Worm (Caenorhabditis elegans): ENCODE measurements around the gene sta-2.
A peak's percentile ranks its signal among the peaks of the same experiment; 100 is the strongest.

The sta-2 gene

DNA sequence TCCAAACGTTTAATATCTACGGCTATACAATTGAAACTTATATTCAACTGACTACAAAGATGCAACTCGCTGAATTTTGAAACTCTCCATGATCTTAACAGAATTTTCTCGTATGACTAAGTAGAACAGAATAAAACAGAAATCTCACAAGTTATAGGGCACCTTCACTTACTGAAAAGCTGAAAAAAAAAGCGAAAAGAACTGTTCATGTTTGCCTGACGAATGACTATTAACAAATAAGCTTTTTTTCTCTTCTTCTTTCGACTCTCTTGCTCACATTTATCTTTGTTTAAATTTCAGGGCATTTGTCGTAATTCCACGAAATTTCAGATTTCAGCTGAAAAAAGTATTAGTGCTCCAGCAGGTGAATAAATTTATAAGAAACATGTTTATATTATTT is 38.3 kb upstream of the sta-2 start, which contains the start of gene xbx-6:
Gene xbx-6 (plus strand): TSS at position 301 of the 400 bp plus-strand sequence.
- no peak for TF ChIP-seq spr-3 (GFP tag; optimal IDR thresholded peaks at IDR 0.05)
- peak in 1 of 2 experiments; percentile 34 for TF ChIP-seq unc-62 (GFP tag; optimal IDR thresholded peaks at IDR 0.05 in 1 of 2)
- no peak for TF ChIP-seq unc-62 (tag; optimal IDR thresholded peaks at IDR 0.05)
- no peak for TF ChIP-seq ztf-11 (tag; optimal IDR thresholded peaks at IDR 0.05)
- TF ChIP-seq sdz-12 (GFP tag; optimal IDR thresholded peaks at IDR 0.05) = no peak
- TF ChIP-seq dmd-8 (GFP tag; IDR thresholded peaks at IDR 0.05) = no peak
- no peak for TF ChIP-seq zip-2 (tag; optimal IDR thresholded peaks at IDR 0.05)
- no peak for TF ChIP-seq php-3 (GFP tag; IDR thresholded peaks at IDR 0.05)

DNA sequence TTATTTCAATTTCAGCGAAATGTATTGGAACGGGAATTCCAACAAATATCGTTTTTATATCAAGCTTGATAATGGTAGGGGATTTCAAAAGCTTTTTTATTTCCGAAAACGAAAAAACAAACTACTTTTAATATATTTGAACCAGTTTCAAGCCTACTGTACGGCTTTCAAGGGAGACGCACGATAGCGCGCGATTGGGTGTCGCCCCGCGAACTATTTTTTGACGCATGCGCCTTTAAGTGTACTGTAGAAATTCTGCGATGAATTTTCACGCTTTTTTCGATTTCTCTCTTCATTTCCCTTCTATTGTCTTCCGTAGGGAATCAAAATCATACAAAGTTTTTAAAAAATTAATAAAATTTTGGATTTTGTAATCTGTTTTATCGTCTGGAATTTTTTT is 37.5 kb upstream of the sta-2 start:
- TF ChIP-seq lsy-2 (tag; optimal IDR thresholded peaks at IDR 0.05) (no peak), rbr-2 (tag; optimal IDR thresholded peaks at IDR 0.05) (no peak), hif-1 (tag; optimal IDR thresholded peaks at IDR 0.05) (no peak), unc-130 (GFP tag; optimal IDR thresholded peaks at IDR 0.05) (no peak), nhr-6 (tag; optimal IDR thresholded peaks at IDR 0.05) (no peak), ceh-32 (tag; optimal IDR thresholded peaks at IDR 0.05; ENCODE audit: poor library complexity) (no peak), F26F4.8 (GFP tag; conservative IDR thresholded peaks at IDR 0.05) (no peak), dpl-1 (GFP tag; optimal IDR thresholded peaks at IDR 0.05) (no peak), tag-97 (GFP tag; IDR thresholded peaks at IDR 0.05) (no peak), F44E2.7 (GFP tag; IDR thresholded peaks at IDR 0.05) (no peak), nhr-41 (GFP tag; IDR thresholded peaks at IDR 0.05) (no peak), ceh-44 (GFP tag; IDR thresholded peaks at IDR 0.05) (no peak), daf-12 (tag; optimal IDR thresholded peaks at IDR 0.05) (no peak), snpc-1.2 (GFP tag; IDR thresholded peaks at IDR 0.05) (no peak), cey-2 (tag; optimal IDR thresholded peaks at IDR 0.05; ENCODE audit: borderline replicate concordance, insufficient read depth) (no peak), dve-1 (tag; optimal IDR thresholded peaks at IDR 0.05; ENCODE audit: insufficient read depth) (no peak), nhr-48 (tag; optimal IDR thresholded peaks at IDR 0.05) (no peak)

DNA sequence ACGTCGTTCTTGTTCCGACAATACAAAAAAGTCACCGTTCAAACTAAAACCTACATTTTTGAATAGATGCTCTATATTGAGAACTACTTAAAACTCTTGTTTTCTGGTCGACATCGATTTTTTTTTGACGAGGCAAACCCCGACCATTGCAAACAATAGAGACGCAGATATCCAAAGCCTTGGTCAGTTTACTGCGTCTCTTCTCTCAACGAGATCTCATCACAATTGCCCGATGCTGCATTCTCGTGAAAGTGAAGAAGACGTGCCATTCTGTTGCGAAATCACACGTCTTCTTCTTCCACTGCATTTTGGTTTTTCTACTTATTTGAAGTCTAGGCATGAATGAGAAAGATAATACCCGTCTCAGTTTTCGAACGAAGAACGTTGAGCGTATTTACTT is 36.6 kb upstream of the sta-2 start:
- no peak for TF ChIP-seq pha-4 (GFP tag; IDR thresholded peaks at IDR 0.05)
- no peak for TF ChIP-seq pha-4 (tag; optimal IDR thresholded peaks at IDR 0.05)
- TF ChIP-seq F37D6.2 (tag; optimal IDR thresholded peaks at IDR 0.05) = no peak
- no peak for TF ChIP-seq ztf-11 (tag; optimal IDR thresholded peaks at IDR 0.05)
- peak; percentile 7 for TF ChIP-seq mxl-3 (GFP tag; optimal IDR thresholded peaks at IDR 0.05)
- no peak for TF ChIP-seq Y5F2A.4 (GFP tag; optimal IDR thresholded peaks at IDR 0.05)
- TF ChIP-seq spr-3 (GFP tag; optimal IDR thresholded peaks at IDR 0.05) = no peak
- no peak for TF ChIP-seq lin-39 (tag; optimal IDR thresholded peaks at IDR 0.05)
- no peak for TF ChIP-seq pqm-1 (tag; optimal IDR thresholded peaks at IDR 0.05)
- peak; percentile 66 for TF ChIP-seq mep-1 (tag; optimal IDR thresholded peaks at IDR 0.05)
- TF ChIP-seq ceh-44 (GFP tag; IDR thresholded peaks at IDR 0.05) = no peak
- peak; percentile 85 for TF ChIP-seq hlh-30 (tag; optimal IDR thresholded peaks at IDR 0.05; ENCODE audit: insufficient read depth)
- TF ChIP-seq dmd-8 (GFP tag; IDR thresholded peaks at IDR 0.05) = no peak
- TF ChIP-seq ceh-62 (tag; optimal IDR thresholded peaks at IDR 0.05) = no peak
- TF ChIP-seq lsy-2 (tag; optimal IDR thresholded peaks at IDR 0.05) = no peak
- TF ChIP-seq ztf-7 (tag; optimal IDR thresholded peaks at IDR 0.05) = no peak
- no peak for TF ChIP-seq nhr-11 (tag; optimal IDR thresholded peaks at IDR 0.05)
- no peak for TF ChIP-seq Y48G9A.11 (GFP tag; IDR thresholded peaks at IDR 0.05)
- peak; percentile 26 for TF ChIP-seq aha-1 (tag)
- TF ChIP-seq D1046.2 (GFP tag; IDR thresholded peaks at IDR 0.05) = no peak
- no peak for TF ChIP-seq nhr-41 (GFP tag; IDR thresholded peaks at IDR 0.05)
- TF ChIP-seq mdl-1 (tag; optimal IDR thresholded peaks at IDR 0.05) = peak; percentile 42 to 53
- TF ChIP-seq hmg-1.1 (GFP tag; IDR thresholded peaks at IDR 0.05) = 0 out of 2 replicates have a peak, but pooled peaks have one; percentile 56
- no peak for TF ChIP-seq egl-43 (GFP tag; IDR thresholded peaks at IDR 0.05)
- no peak for TF ChIP-seq attf-4 (tag; optimal IDR thresholded peaks at IDR 0.05)
- no peak for TF ChIP-seq F49E8.2 (tag; optimal IDR thresholded peaks at IDR 0.05; ENCODE audit: borderline replicate concordance)
- no peak for TF ChIP-seq F44E2.7 (GFP tag; IDR thresholded peaks at IDR 0.05)
- no peak for TF ChIP-seq R02D3.7 (tag; optimal IDR thresholded peaks at IDR 0.05)
- TF ChIP-seq nhr-28 (tag; optimal IDR thresholded peaks at IDR 0.05) = peak; percentile 44
- TF ChIP-seq ceh-28 (tag; optimal IDR thresholded peaks at IDR 0.05) = peak; percentile 43
- TF ChIP-seq php-3 (GFP tag; IDR thresholded peaks at IDR 0.05) = no peak
- peak in 1 of 2 experiments; percentile 63 for TF ChIP-seq unc-62 (GFP tag; optimal IDR thresholded peaks at IDR 0.05 in 1 of 2)
- no peak for TF ChIP-seq unc-62 (tag; optimal IDR thresholded peaks at IDR 0.05)

Measured in whole organism, L4 larva.